Worm (Caenorhabditis elegans): ENCODE results near the gene sul-1.

Gene sul-1

ce11 chrX:3245812-3246211, 24.9 kb downstream of the sul-1 start, which contains the start of gene F40F4.7:
F40F4.7 (minus strand) TSS chrX:3245933.
- TF ChIP-seq egl-27 (tag; optimal IDR thresholded peaks at IDR 0.05) (peak; percentile 38), nhr-6 (tag; optimal IDR thresholded peaks at IDR 0.05) (no peak), gmeb-1 (tag; optimal IDR thresholded peaks at IDR 0.05) (no peak), ceh-82 (tag; optimal IDR thresholded peaks at IDR 0.05) (no peak), F13H6.1 (tag; optimal IDR thresholded peaks at IDR 0.05) (peak; percentile 36), elt-1 (tag; optimal IDR thresholded peaks at IDR 0.05) (no peak), nhr-25 (tag; optimal IDR thresholded peaks at IDR 0.05) (no peak), lsy-2 (tag; optimal IDR thresholded peaks at IDR 0.05) (peak; percentile 14 to 71), unc-55 (GFP tag; optimal IDR thresholded peaks at IDR 0.05) (no peak), sma-3 (GFP tag; optimal IDR thresholded peaks at IDR 0.05) (peak; percentile 43), snpc-4 (tag; optimal IDR thresholded peaks at IDR 0.05) (no peak), nhr-21 (tag; optimal IDR thresholded peaks at IDR 0.05) (peak; percentile 28), ztf-4 (tag; optimal IDR thresholded peaks at IDR 0.05) (no peak), mdl-1 (tag; optimal IDR thresholded peaks at IDR 0.05) (peak; percentile 41 to 49), nhr-129 (tag; optimal IDR thresholded peaks at IDR 0.05) (peak; percentile 88), nhr-11 (tag; optimal IDR thresholded peaks at IDR 0.05) (no peak), mab-5 (tag; optimal IDR thresholded peaks at IDR 0.05) (no peak), ama-1 (optimal IDR thresholded peaks at IDR 0.05) (no peak), mbf-1 (tag; optimal IDR thresholded peaks at IDR 0.05) (no peak), ztf-11 (tag; optimal IDR thresholded peaks at IDR 0.05) (no peak), alr-1 (tag; optimal IDR thresholded peaks at IDR 0.05) (no peak), nhr-23 (tag; optimal IDR thresholded peaks at IDR 0.05) (no peak), crh-2 (tag; optimal IDR thresholded peaks at IDR 0.05) (peak; percentile 33), blmp-1 (tag; optimal IDR thresholded peaks at IDR 0.05; ENCODE audit: insufficient read depth) (no peak), lin-13 (GFP tag; optimal IDR thresholded peaks at IDR 0.05) (no peak), sem-4 (tag; optimal IDR thresholded peaks at IDR 0.05) (no peak), lin-11 (tag; optimal IDR thresholded peaks at IDR 0.05) (peak; percentile 10), elt-3 (tag; optimal IDR thresholded peaks at IDR 0.05) (no peak), skn-1 (tag; optimal IDR thresholded peaks at IDR 0.05) (peak; percentile 16), unc-62 (GFP tag; optimal IDR thresholded peaks at IDR 0.05) (no peak), nhr-237 (tag; optimal IDR thresholded peaks at IDR 0.05) (no peak), unc-39 (tag; optimal IDR thresholded peaks at IDR 0.05) (no peak), sma-9 (GFP tag; optimal IDR thresholded peaks at IDR 0.05) (peak; percentile 71), sma-9 (tag; optimal IDR thresholded peaks at IDR 0.05) (no peak), nhr-12 (tag; optimal IDR thresholded peaks at IDR 0.05) (no peak), ZK546.5 (tag; optimal IDR thresholded peaks at IDR 0.05) (no peak), Y55F3AM.14 (GFP tag; optimal IDR thresholded peaks at IDR 0.05) (no peak), dmd-4 (tag; optimal IDR thresholded peaks at IDR 0.05) (no peak), nhr-77 (tag; optimal IDR thresholded peaks at IDR 0.05) (no peak), ztf-1 (GFP tag; conservative IDR thresholded peaks at IDR 0.05) (no peak), zag-1 (tag; optimal IDR thresholded peaks at IDR 0.05) (no peak), ceh-16 (tag; optimal IDR thresholded peaks at IDR 0.05) (no peak), C34F6.9 (tag; optimal IDR thresholded peaks at IDR 0.05) (no peak), aly-2 (tag; optimal IDR thresholded peaks at IDR 0.05) (no peak), R02D3.7 (tag; optimal IDR thresholded peaks at IDR 0.05) (no peak), peb-1 (tag; optimal IDR thresholded peaks at IDR 0.05) (no peak), lin-39 (tag; optimal IDR thresholded peaks at IDR 0.05) (no peak), nhr-10 (tag; optimal IDR thresholded peaks at IDR 0.05) (no peak), fos-1 (tag; optimal IDR thresholded peaks at IDR 0.05) (peak; percentile 64)
